Fruit fly (Drosophila melanogaster): ENCODE results near the gene CG2116.
A peak's percentile ranks its signal among the peaks of the same experiment; 100 is the strongest.

Gene CG2116

dm6 chrX:8147649-8148048, 18.0 kb downstream of the CG2116 start, which contains the start of gene CG15336:
Gene CG15336, plus strand, starts transcription at chrX:8147949.
- TF ChIP-seq CG3919 (GFP tag; optimal IDR thresholded peaks at IDR 0.05) (no peak), Lpt (GFP tag; optimal IDR thresholded peaks at IDR 0.05) (no peak), acj6 (GFP tag; optimal IDR thresholded peaks at IDR 0.05) (no peak), topi (GFP tag; optimal IDR thresholded peaks at IDR 0.05) (no peak), CG9139 (GFP tag; optimal IDR thresholded peaks at IDR 0.05) (no peak), Eip93F (GFP tag; optimal IDR thresholded peaks at IDR 0.05) (no peak), Met (GFP tag; optimal IDR thresholded peaks at IDR 0.05) (no peak), Smox (GFP tag; optimal IDR thresholded peaks at IDR 0.05) (no peak), CG6792 (GFP tag; optimal IDR thresholded peaks at IDR 0.05) (no peak), CG16779 (tag; optimal IDR thresholded peaks at IDR 0.05) (no peak)

- TF ChIP-seq Eip78C (GFP tag), result peak; percentile 32
- TF ChIP-seq pdm3 (GFP tag; optimal IDR thresholded peaks at IDR 0.05), result no peak
These were observed 18.9 kb downstream of the CG2116 start, which contains the start of gene CG10959 for dm6 chrX:8148556-8148955. Gene CG10959, plus strand, starts transcription at chrX:8148783.

dm6 chrX:8152077-8152476, 22.5 kb downstream of the CG2116 start, which contains the start of gene Gbeta5:
Gene Gbeta5, minus strand, starts transcription at chrX:8152275.
- TF ChIP-seq OdsH (GFP tag; optimal IDR thresholded peaks at IDR 0.05) (no peak), Sox102F (GFP tag; optimal IDR thresholded peaks at IDR 0.05) (no peak), CG7368 (GFP tag; optimal IDR thresholded peaks at IDR 0.05) (no peak), CG9139 (GFP tag; optimal IDR thresholded peaks at IDR 0.05) (no peak), cyc (GFP tag; optimal IDR thresholded peaks at IDR 0.05) (no peak), salr (GFP tag; optimal IDR thresholded peaks at IDR 0.05) (no peak), CG6276 (GFP tag; optimal IDR thresholded peaks at IDR 0.05) (no peak), CG10669 (GFP tag; optimal IDR thresholded peaks at IDR 0.05) (no peak)

- TF ChIP-seq CG6854 (GFP tag; optimal IDR thresholded peaks at IDR 0.05) (no peak), CG9139 (GFP tag; optimal IDR thresholded peaks at IDR 0.05) (no peak), CG11294 (GFP tag; IDR thresholded peaks at IDR 0.05) (no peak), Eip78C (GFP tag) (peak; percentile 70), salr (GFP tag; optimal IDR thresholded peaks at IDR 0.05) (no peak), spab (GFP tag; optimal IDR thresholded peaks at IDR 0.05) (no peak), CG15336 (GFP tag; IDR thresholded peaks at IDR 0.05) (peak; percentile 28; the same call in 1 of the 2 replicates), CG16779 (tag; optimal IDR thresholded peaks at IDR 0.05) (no peak), Hr4 (GFP tag; optimal IDR thresholded peaks at IDR 0.05) (no peak), OdsH (GFP tag; optimal IDR thresholded peaks at IDR 0.05) (no peak), esn (GFP tag; optimal IDR thresholded peaks at IDR 0.05) (peak; percentile 19), Sox14 (GFP tag; optimal IDR thresholded peaks at IDR 0.05) (no peak)
These were observed 23.1 kb downstream of the CG2116 start, which contains the start of gene CG18262 for dm6 chrX:8152718-8153117. Gene CG18262, plus strand, starts transcription at chrX:8152948.

- peak; percentile 63 for TF ChIP-seq acj6 (GFP tag; optimal IDR thresholded peaks at IDR 0.05)
- no peak for TF ChIP-seq svp (GFP tag)
- peak; percentile 80 for TF ChIP-seq CG15336 (GFP tag; IDR thresholded peaks at IDR 0.05)
- TF ChIP-seq CG10669 (GFP tag; optimal IDR thresholded peaks at IDR 0.05), result peak; percentile 72
- TF ChIP-seq Lpt (GFP tag; optimal IDR thresholded peaks at IDR 0.05), result peak; percentile 12
- peak; percentile 75 for TF ChIP-seq Hr39 (GFP tag; optimal IDR thresholded peaks at IDR 0.05)
- TF ChIP-seq Eip75B (GFP tag; optimal IDR thresholded peaks at IDR 0.05), result peak; percentile 79
- peak; percentile 78 for TF ChIP-seq Met (GFP tag; optimal IDR thresholded peaks at IDR 0.05)
- no peak for TF ChIP-seq fd85E (GFP tag; optimal IDR thresholded peaks at IDR 0.05)
- peak; percentile 54 for TF ChIP-seq CG11902 (GFP tag; optimal IDR thresholded peaks at IDR 0.05)
- no peak for TF ChIP-seq CG32006 (GFP tag; optimal IDR thresholded peaks at IDR 0.05)
- TF ChIP-seq CG10631 (GFP tag; optimal IDR thresholded peaks at IDR 0.05), result peak; percentile 81
- TF ChIP-seq Eip78C (GFP tag), result peak; percentile 83
- TF ChIP-seq CG11762 (GFP tag; optimal IDR thresholded peaks at IDR 0.05; ENCODE audit: insufficient read depth), result no peak
- TF ChIP-seq salr (GFP tag; optimal IDR thresholded peaks at IDR 0.05), result peak in 1 of 2 experiments; percentile 60
- peak; percentile 62 for TF ChIP-seq Ets21C (GFP tag; optimal IDR thresholded peaks at IDR 0.05)
- peak; percentile 83 for TF ChIP-seq eg (GFP tag; IDR thresholded peaks at IDR 0.05)
- peak; percentile 42 for TF ChIP-seq CG6792 (GFP tag; optimal IDR thresholded peaks at IDR 0.05)
- TF ChIP-seq Sox102F (GFP tag; optimal IDR thresholded peaks at IDR 0.05), result no peak
- TF ChIP-seq pdm3 (GFP tag; optimal IDR thresholded peaks at IDR 0.05), result peak; percentile 80
- TF ChIP-seq Gug (GFP tag; IDR thresholded peaks at IDR 0.05), result peak; percentile 75
- TF ChIP-seq Sox15 (GFP tag; optimal IDR thresholded peaks at IDR 0.05), result peak; percentile 39
- peak; percentile 68 for TF ChIP-seq Ets96B (tag; optimal IDR thresholded peaks at IDR 0.05)
- TF ChIP-seq CG31627 (GFP tag; optimal IDR thresholded peaks at IDR 0.05), result peak; percentile 80
- TF ChIP-seq CG3919 (GFP tag; optimal IDR thresholded peaks at IDR 0.05), result no peak
- TF ChIP-seq net (GFP tag; optimal IDR thresholded peaks at IDR 0.05), result no peak
- TF ChIP-seq dsx (GFP tag; optimal IDR thresholded peaks at IDR 0.05; ENCODE audit: poor library complexity, severe bottlenecking), result no peak
- no peak for TF ChIP-seq OdsH (GFP tag; optimal IDR thresholded peaks at IDR 0.05)
- no peak for TF ChIP-seq CG34406 (GFP tag; optimal IDR thresholded peaks at IDR 0.05)
These were observed 27.7 kb downstream of the CG2116 start, which contains the start of the genes Traf6 and GIIIspla2 for dm6 chrX:8157294-8157693. Gene Traf6, minus strand, starts transcription at chrX:8157386. Gene GIIIspla2, plus strand, starts transcription at chrX:8157628.

Measured in whole organism, prepupa.